Fruit fly (Drosophila melanogaster) whole organism, prepupa: ENCODE results near the gene Nrx-1.

Source experiments
- CG10669 ChIP-seq: fragments of 200-800 bp; sonication (Bioruptor generic); optimal IDR thresholded peaks from 3 replicates; lab custom pipeline; 2018; ENCODE audit warnings: missing biosample characterization, mild to moderate bottlenecking, missing genetic modification characterization, moderate library complexity
- CG7368 ChIP-seq: fragments of 200-800 bp; sonication (Bioruptor generic); optimal IDR thresholded peaks from 3 replicates; lab custom pipeline; 2016; ENCODE audit warnings: missing biosample characterization, missing genetic modification characterization
- Eip78C ChIP-seq: fragments of 200-800 bp; sonication (Bioruptor generic); peaks from one replicate; lab custom pipeline; 2016; ENCODE audit warnings: missing biosample characterization, missing genetic modification characterization
- Lpt ChIP-seq: fragments of 200-800 bp; sonication (Bioruptor generic); optimal IDR thresholded peaks from 3 replicates; lab custom pipeline; 2016; ENCODE audit warnings: missing biosample characterization, missing genetic modification characterization
- Sox14 ChIP-seq: fragments of 200-800 bp; sonication (Bioruptor generic); optimal IDR thresholded peaks from 3 replicates; lab custom pipeline; 2016; ENCODE audit warnings: missing biosample characterization, missing genetic modification characterization
- net ChIP-seq: fragments of 200-800 bp; sonication (Bioruptor generic); optimal IDR thresholded peaks from 3 replicates; lab custom pipeline; 2016; ENCODE audit warnings: missing biosample characterization, missing genetic modification characterization
- ss ChIP-seq, 2 experiments: fragments of 200-800 bp; sonication (Bioruptor generic); optimal IDR thresholded peaks; 2 replicates in 1 of 2; 3 replicates in 1 of 2; lab custom pipeline; 2017 to 2018; ENCODE audit warnings: mild to moderate bottlenecking in 2 of 2, missing biosample characterization in 2 of 2, missing genetic modification characterization in 2 of 2, moderate library complexity in 1 of 2

DNA sequence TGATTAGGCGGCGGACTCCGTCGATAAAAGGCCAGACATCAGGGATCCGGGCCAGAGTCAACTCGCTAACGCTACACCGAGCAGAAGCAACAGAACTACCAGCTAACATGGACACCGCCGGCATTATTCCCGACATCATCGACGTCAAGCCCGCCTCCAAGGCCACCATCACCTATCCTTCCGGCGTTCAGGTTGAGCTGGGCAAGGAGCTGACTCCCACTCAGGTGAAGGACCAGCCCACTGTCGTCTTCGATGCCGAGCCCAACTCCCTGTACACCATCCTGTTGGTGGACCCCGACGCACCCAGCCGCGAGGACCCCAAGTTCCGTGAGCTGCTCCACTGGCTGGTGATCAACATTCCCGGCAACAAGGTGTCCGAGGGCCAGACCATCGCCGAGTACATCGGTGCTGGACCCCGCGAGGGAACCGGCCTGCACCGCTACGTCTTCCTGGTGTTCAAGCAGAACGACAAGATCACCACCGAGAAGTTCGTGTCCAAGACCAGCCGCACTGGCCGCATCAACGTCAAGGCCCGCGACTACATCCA is 2.3 kb upstream of the Nrx-1 start, which contains the start of gene Pebp1:
- TF ChIP-seq CG7368 (GFP tag; lab: Kevin White, UChicago) (no peak), Eip78C (GFP tag; lab: Kevin White, UChicago) (no peak), CG10669 (GFP tag; lab: Kevin White, UChicago) (no peak), net (GFP tag; lab: Kevin White, UChicago) (no peak), ss (GFP tag; optimal IDR thresholded peaks at IDR 0.05; lab: Kevin White, UChicago) (no peak), Lpt (GFP tag; lab: Kevin White, UChicago) (no peak), Sox14 (GFP tag; lab: Kevin White, UChicago) (no peak)
